Worm (Caenorhabditis elegans) whole organism, midembryonic: ENCODE measurements around the gene pnk-4.

Experiments
- T22C8.4 ChIP-seq: fragments of 200-800 bp; sonication (Bioruptor generic); IDR thresholded peaks from 2 replicates; pipeline ENCODE4 v1.3.6; 2022; ENCODE audit warnings: missing genetic modification characterization, missing compliant biosample characterization
- cog-1 ChIP-seq: sonication (generic microtip); optimal IDR thresholded peaks from 2 replicates; lab custom pipeline; 2016; ENCODE audit warnings: missing genetic modification characterization, missing compliant biosample characterization
- flt-1 ChIP-seq: fragments of 200-800 bp; sonication (Bioruptor generic); IDR thresholded peaks from 2 replicates; pipeline ENCODE4 v1.3.6; 2022; ENCODE audit warnings: missing genetic modification characterization, missing compliant biosample characterization
- klf-2 ChIP-seq: fragments of 200-800 bp; sonication (Bioruptor generic); conservative IDR thresholded peaks from 2 replicates; pipeline ENCODE4 v1.3.6; 2022; ENCODE audit warnings: missing genetic modification reagents, missing genetic modification characterization, missing compliant biosample characterization
- med-1 ChIP-seq: sonication (generic microtip); optimal IDR thresholded peaks from 2 replicates; lab custom pipeline; 2017; ENCODE audit warnings: missing genetic modification characterization, mild to moderate bottlenecking, missing compliant biosample characterization, antibody characterized with exemption, missing genetic modification reagents; ENCODE audit not compliant: insufficient read depth
- ref-1 ChIP-seq: fragments of 200-800 bp; sonication (Bioruptor generic); conservative IDR thresholded peaks from 2 replicates; pipeline ENCODE4 v1.3.6; 2022; ENCODE audit warnings: missing genetic modification reagents, missing genetic modification characterization, missing compliant biosample characterization
- tab-1 ChIP-seq: fragments of 200-800 bp; sonication (Bioruptor generic); IDR thresholded peaks from 2 replicates; pipeline ENCODE4 v1.3.6; 2022; ENCODE audit warnings: missing genetic modification characterization, missing compliant biosample characterization
- ztf-23 ChIP-seq: fragments of 200-800 bp; sonication (Bioruptor generic); IDR thresholded peaks from 2 replicates; pipeline ENCODE4 v1.3.6; 2022; ENCODE audit warnings: missing genetic modification reagents, missing genetic modification characterization, missing compliant biosample characterization
- ztf-29 ChIP-seq: fragments of 200-800 bp; sonication (Bioruptor generic); IDR thresholded peaks from 2 replicates; pipeline ENCODE4 v1.3.6; 2022; ENCODE audit warnings: missing genetic modification reagents, missing genetic modification characterization, missing compliant biosample characterization

DNA sequence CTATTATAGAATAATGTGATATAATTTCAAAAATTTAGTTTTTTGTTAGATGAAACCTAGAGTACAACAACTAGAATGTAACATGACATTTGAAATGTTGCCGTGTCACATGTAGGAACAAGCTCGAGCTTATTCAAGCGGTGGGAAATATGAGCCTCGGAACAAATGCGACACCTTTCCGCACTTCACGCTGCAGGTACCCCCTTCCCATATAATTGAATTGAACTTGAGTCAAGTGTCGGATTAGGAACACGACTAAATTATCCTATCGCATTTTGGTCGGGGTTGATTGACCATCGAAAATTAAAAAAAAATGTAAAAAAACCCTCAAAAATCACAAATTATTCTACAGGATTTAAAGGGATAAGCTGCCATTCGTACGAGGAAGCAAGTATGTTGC is 32.6 kb downstream of the pnk-4 start:
- TF ChIP-seq klf-2 (GFP tag; lab: Robert Waterston, UW) (no peak), flt-1 (GFP tag; lab: Robert Waterston, UW) (no peak), med-1 (no peak), T22C8.4 (GFP tag; lab: Robert Waterston, UW) (no peak), cog-1 (tag; lab: Kevin White, UChicago) (no peak), ref-1 (GFP tag; lab: Robert Waterston, UW) (no peak), tab-1 (no peak), ztf-29 (GFP tag; lab: Robert Waterston, UW) (no peak), ztf-23 (GFP tag; lab: Robert Waterston, UW) (no peak)
